Worm (Caenorhabditis elegans) whole organism, late embryonic: ENCODE data around the gene F09F9.5.

Experiments used
- C38D4.7 ChIP-seq: fragments of 200-800 bp; sonication (Bioruptor generic); optimal IDR thresholded peaks from 2 replicates; lab custom pipeline; 2018; ENCODE audit warnings: mild to moderate bottlenecking, missing genetic modification characterization, moderate library complexity, missing compliant biosample characterization
- F13H6.1 ChIP-seq: sonication (generic microtip); optimal IDR thresholded peaks from 2 replicates; lab custom pipeline; 2016; ENCODE audit warnings: missing genetic modification characterization, missing compliant biosample characterization
- K02D7.2 ChIP-seq: sonication (generic microtip); optimal IDR thresholded peaks from 2 replicates; lab custom pipeline; 2017; ENCODE audit warnings: mild to moderate bottlenecking, missing genetic modification characterization, missing compliant biosample characterization
- K09A11.1 ChIP-seq: sonication (generic microtip); optimal IDR thresholded peaks from 2 replicates; lab custom pipeline; 2017; ENCODE audit warnings: antibody characterized with exemption, mild to moderate bottlenecking, missing genetic modification characterization, missing compliant biosample characterization; ENCODE audit not compliant: insufficient read depth
- Y22D7AL.16 ChIP-seq: sonication (generic microtip); optimal IDR thresholded peaks from 2 replicates; lab custom pipeline; 2016; ENCODE audit warnings: missing genetic modification characterization, missing compliant biosample characterization
- ahr-1 ChIP-seq: sonication (generic microtip); optimal IDR thresholded peaks from 2 replicates; lab custom pipeline; 2016; ENCODE audit warnings: missing genetic modification characterization, missing compliant biosample characterization
- ceh-30 ChIP-seq: fragments of 150-350 bp; optimal IDR thresholded peaks from 2 replicates; lab custom pipeline; 2014; ENCODE audit warnings: missing biosample characterization, missing genetic modification characterization
- ceh-31 ChIP-seq: sonication (generic microtip); optimal IDR thresholded peaks from 2 replicates; lab custom pipeline; 2016; ENCODE audit warnings: missing genetic modification characterization, missing compliant biosample characterization
- ceh-34 ChIP-seq: sonication (generic microtip); optimal IDR thresholded peaks from 2 replicates; lab custom pipeline; 2016; ENCODE audit warnings: mild to moderate bottlenecking, missing genetic modification characterization, missing compliant biosample characterization
- ceh-45 ChIP-seq: fragments of 200-800 bp; sonication (Bioruptor generic); IDR thresholded peaks from 2 replicates; pipeline ENCODE4 v1.3.6; 2022; ENCODE audit warnings: missing genetic modification reagents, missing genetic modification characterization, missing compliant biosample characterization
- ceh-48 ChIP-seq: sonication (generic microtip); optimal IDR thresholded peaks from 2 replicates; lab custom pipeline; 2016; ENCODE audit warnings: missing genetic modification characterization, inconsistent platforms, missing compliant biosample characterization
- che-1 ChIP-seq: sonication (generic microtip); optimal IDR thresholded peaks from 2 replicates; lab custom pipeline; 2016; ENCODE audit warnings: mild to moderate bottlenecking, missing genetic modification characterization, missing compliant biosample characterization
- dmd-4 ChIP-seq: sonication (generic microtip); optimal IDR thresholded peaks from 2 replicates; lab custom pipeline; 2016; ENCODE audit warnings: borderline replicate concordance, missing genetic modification characterization, missing compliant biosample characterization
- dve-1 ChIP-seq: sonication (generic microtip); optimal IDR thresholded peaks from 2 replicates; lab custom pipeline; 2017; ENCODE audit warnings: antibody characterized with exemption, mild to moderate bottlenecking, missing genetic modification characterization, missing compliant biosample characterization
- elt-2 ChIP-seq: sonication (generic microtip); optimal IDR thresholded peaks from 2 replicates; lab custom pipeline; 2016; ENCODE audit warnings: missing genetic modification reagents, missing genetic modification characterization, missing compliant biosample characterization
- fax-1 ChIP-seq: sonication (generic microtip); optimal IDR thresholded peaks from 2 replicates; lab custom pipeline; 2016; ENCODE audit warnings: missing genotype, missing genetic modification characterization, missing compliant biosample characterization
- fkh-6 ChIP-seq: sonication (generic microtip); optimal IDR thresholded peaks from 2 replicates; lab custom pipeline; 2016; ENCODE audit warnings: missing genetic modification characterization, missing compliant biosample characterization
- gmeb-2 ChIP-seq: sonication (generic microtip); optimal IDR thresholded peaks from 2 replicates; lab custom pipeline; 2016; ENCODE audit warnings: missing genetic modification characterization, inconsistent platforms, missing compliant biosample characterization
- hlh-15 ChIP-seq: sonication (generic microtip); optimal IDR thresholded peaks from 2 replicates; lab custom pipeline; 2016; ENCODE audit warnings: missing genetic modification characterization, missing compliant biosample characterization
- hlh-6 ChIP-seq: sonication (generic microtip); optimal IDR thresholded peaks from 2 replicates; lab custom pipeline; 2016; ENCODE audit warnings: missing genotype, missing genetic modification characterization, missing compliant biosample characterization
- hlh-8 ChIP-seq: sonication (generic microtip); optimal IDR thresholded peaks from 2 replicates; lab custom pipeline; 2016; ENCODE audit warnings: missing genotype, missing genetic modification characterization, missing compliant biosample characterization
- lin-11 ChIP-seq: fragments of 200-800 bp; sonication (Bioruptor generic); optimal IDR thresholded peaks from 2 replicates; lab custom pipeline; 2018; ENCODE audit warnings: mild to moderate bottlenecking, missing genetic modification characterization, missing compliant biosample characterization
- mec-3 ChIP-seq: sonication (generic microtip); optimal IDR thresholded peaks from 2 replicates; lab custom pipeline; 2016; ENCODE audit warnings: borderline replicate concordance, missing genetic modification characterization, missing compliant biosample characterization
- nhr-11 ChIP-seq: fragments of 150-350 bp; optimal IDR thresholded peaks from 2 replicates; lab custom pipeline; 2014; ENCODE audit warnings: missing biosample characterization, missing genetic modification characterization
- pag-3 ChIP-seq: sonication (generic microtip); optimal IDR thresholded peaks from 2 replicates; lab custom pipeline; 2016; ENCODE audit warnings: missing compliant biosample characterization, missing genetic modification characterization, borderline replicate concordance
- pax-1 ChIP-seq: fragments of 150-350 bp; optimal IDR thresholded peaks from 2 replicates; lab custom pipeline; 2014; ENCODE audit warnings: missing biosample characterization, missing genetic modification characterization
- pha-2 ChIP-seq: sonication (generic microtip); optimal IDR thresholded peaks from 2 replicates; lab custom pipeline; 2017; ENCODE audit warnings: mild to moderate bottlenecking, missing genetic modification characterization, missing compliant biosample characterization
- pha-4 ChIP-seq: fragments of 150-350 bp; optimal IDR thresholded peaks from 2 replicates; lab custom pipeline; 2018; ENCODE audit warnings: missing biosample characterization, missing genetic modification reagents, missing genetic modification characterization
- pros-1 ChIP-seq: fragments of 150-350 bp; optimal IDR thresholded peaks from 2 replicates; lab custom pipeline; 2014; ENCODE audit warnings: missing biosample characterization, missing genetic modification reagents, missing genetic modification characterization
- rnt-1 ChIP-seq: sonication (generic microtip); optimal IDR thresholded peaks from 2 replicates; lab custom pipeline; 2016; ENCODE audit warnings: missing genetic modification characterization, missing compliant biosample characterization
- sdc-2 ChIP-seq: sonication (generic microtip); optimal IDR thresholded peaks from 2 replicates; lab custom pipeline; 2016; ENCODE audit warnings: missing genotype, missing genetic modification characterization, missing compliant biosample characterization
- sox-4 ChIP-seq: sonication (generic microtip); optimal IDR thresholded peaks from 2 replicates; lab custom pipeline; 2017; ENCODE audit warnings: mild to moderate bottlenecking, missing genetic modification characterization, inconsistent platforms, missing compliant biosample characterization
- syd-9 ChIP-seq: sonication (generic microtip); optimal IDR thresholded peaks from 2 replicates; lab custom pipeline; 2016; ENCODE audit warnings: mild to moderate bottlenecking, missing genetic modification characterization, moderate library complexity, missing compliant biosample characterization
- unc-3 ChIP-seq, 2 experiments: fragments of 200-800 bp in 1 of 2; sonication (Bioruptor generic) in 1 of 2; sonication (generic microtip) in 1 of 2; conservative IDR thresholded peaks in 1 of 2; optimal IDR thresholded peaks in 1 of 2; 2 replicates each; pipeline versions ENCODE4 v1.3.6 to Lab custom; 2016 to 2022; ENCODE audit warnings: missing compliant biosample characterization in 2 of 2, missing genetic modification characterization in 2 of 2, missing genetic modification reagents in 1 of 2
- unc-55 ChIP-seq: sonication (generic microtip); optimal IDR thresholded peaks from 2 replicates; lab custom pipeline; 2017; ENCODE audit warnings: missing biosample characterization, missing genetic modification reagents, missing genetic modification characterization
- zip-5 ChIP-seq: sonication (generic microtip); optimal IDR thresholded peaks from 2 replicates; lab custom pipeline; 2016; ENCODE audit warnings: missing genetic modification characterization, missing compliant biosample characterization

The F09F9.5 gene

ce11 chrX:4102075-4102598 lies 15.6 kb upstream of the F09F9.5 start, which contains the start of gene R02E4.3:
Gene R02E4.3 (minus strand): TSS chrX:4102125.
- TF ChIP-seq pros-1 (tag; lab: Kevin White, UChicago) (no peak), hlh-8 (tag; lab: Kevin White, UChicago) (no peak), F13H6.1 (tag; lab: Kevin White, UChicago) (no peak), zip-5 (tag; lab: Kevin White, UChicago) (no peak), pha-4 (tag; lab: Kevin White, UChicago) (no peak), dmd-4 (tag; lab: Kevin White, UChicago) (no peak), gmeb-2 (no peak), C38D4.7 (GFP tag; lab: Kevin White, UChicago) (no peak), ceh-31 (tag; lab: Kevin White, UChicago) (no peak), hlh-15 (tag; lab: Kevin White, UChicago) (no peak), pha-2 (tag; lab: Kevin White, UChicago) (no peak), K02D7.2 (tag; lab: Kevin White, UChicago) (no peak), unc-55 (no peak), nhr-11 (tag; lab: Kevin White, UChicago) (no peak), che-1 (no peak), mec-3 (tag; lab: Kevin White, UChicago) (no peak), sdc-2 (no peak), pax-1 (tag; lab: Kevin White, UChicago) (no peak)

ce11 chrX:4103071-4103470 lies 14.7 kb upstream of the F09F9.5 start:
- TF ChIP-seq K09A11.1 (no peak), pag-3 (tag; lab: Kevin White, UChicago) (no peak), unc-55 (no peak), ceh-34 (tag; lab: Kevin White, UChicago) (no peak), elt-2 (tag; lab: Kevin White, UChicago) (no peak), ceh-30 (tag; lab: Kevin White, UChicago) (no peak)
- TF ChIP-seq, all 69 proteins: peak for 0

ce11 chrX:4104435-4104834 lies 13.3 kb upstream of the F09F9.5 start, which contains the start of gene R02E4.1:
Gene R02E4.1 (minus strand): TSS chrX:4104535.
- no peak for TF ChIP-seq syd-9 (tag; lab: Kevin White, UChicago)
- TF ChIP-seq hlh-6 (tag; lab: Kevin White, UChicago): no peak
- no peak for TF ChIP-seq pax-1 (tag; lab: Kevin White, UChicago)
- no peak for TF ChIP-seq hlh-8 (tag; lab: Kevin White, UChicago)
- TF ChIP-seq lin-11 (tag; lab: Kevin White, UChicago): no peak
- no peak for TF ChIP-seq ceh-31 (tag; lab: Kevin White, UChicago)
- no peak for TF ChIP-seq Y22D7AL.16 (tag; lab: Kevin White, UChicago)
- TF ChIP-seq pag-3 (tag; lab: Kevin White, UChicago): no peak
- no peak for TF ChIP-seq rnt-1 (tag; lab: Kevin White, UChicago)
- no peak for TF ChIP-seq ceh-34 (tag; lab: Kevin White, UChicago)
- no peak for TF ChIP-seq ceh-48 (tag; lab: Kevin White, UChicago)
- TF ChIP-seq ceh-45 (GFP tag; lab: Robert Waterston, UW): no peak
- TF ChIP-seq dmd-4 (tag; lab: Kevin White, UChicago): no peak
- TF ChIP-seq unc-3 (GFP tag; conservative IDR thresholded peaks at IDR 0.05; lab: Robert Waterston, UW): no peak
- TF ChIP-seq unc-3 (tag; optimal IDR thresholded peaks at IDR 0.05; lab: Kevin White, UChicago): no peak
- no peak for TF ChIP-seq fkh-6 (tag; lab: Kevin White, UChicago)
- no peak for TF ChIP-seq sdc-2
- TF ChIP-seq fax-1 (tag; lab: Kevin White, UChicago): no peak
- no peak for TF ChIP-seq dve-1 (tag; lab: Kevin White, UChicago)
- no peak for TF ChIP-seq ahr-1 (tag; lab: Kevin White, UChicago)
- no peak for TF ChIP-seq sox-4 (tag; lab: Kevin White, UChicago)
